Fruit fly (Drosophila melanogaster) whole organism, embryonic: ENCODE results near the gene CG2652.

Source experiments
- ATbp ChIP-seq: fragments of 200-800 bp; sonication (Bioruptor generic); optimal IDR thresholded peaks from 2 replicates; lab custom pipeline; 2017; ENCODE audit warnings: missing biosample characterization, mild to moderate bottlenecking, missing genetic modification characterization, missing genetic modification reagents
- Blimp-1 ChIP-seq: fragments of 200-800 bp; sonication (Bioruptor generic); optimal IDR thresholded peaks from 3 replicates; lab custom pipeline; 2018; ENCODE audit warnings: missing biosample characterization, missing genetic modification characterization, mild to moderate bottlenecking, moderate library complexity, missing genetic modification reagents
- CG10147 ChIP-seq: fragments of 200-800 bp; sonication (Bioruptor generic); optimal IDR thresholded peaks from 2 replicates; lab custom pipeline; 2019; ENCODE audit warnings: missing biosample characterization, mild to moderate bottlenecking, missing genetic modification characterization, moderate library complexity
- CG10267 ChIP-seq: fragments of 200-800 bp; sonication (Bioruptor generic); optimal IDR thresholded peaks from 2 replicates; lab custom pipeline; 2018; ENCODE audit warnings: missing biosample characterization, mild to moderate bottlenecking, missing genetic modification characterization, moderate library complexity
- CG10979 ChIP-seq: fragments of 200-800 bp; sonication (Bioruptor generic); optimal IDR thresholded peaks from 2 replicates; lab custom pipeline; 2018; ENCODE audit warnings: missing biosample characterization, mild to moderate bottlenecking, missing genetic modification characterization, moderate library complexity
- CG1233 ChIP-seq: fragments of 200-800 bp; sonication (Bioruptor generic); optimal IDR thresholded peaks from 4 replicates; lab custom pipeline; 2018; ENCODE audit warnings: missing biosample characterization, mild to moderate bottlenecking, missing genetic modification characterization
- CG14441 ChIP-seq: fragments of 200-800 bp; sonication (Bioruptor generic); IDR thresholded peaks from 2 replicates; pipeline ENCODE4 v1.3.6; 2022; ENCODE audit warnings: missing biosample characterization, missing genetic modification characterization
- CG17359 ChIP-seq: fragments of 200-800 bp; sonication (Bioruptor generic); optimal IDR thresholded peaks from 3 replicates; lab custom pipeline; 2018; ENCODE audit warnings: missing biosample characterization, mild to moderate bottlenecking, missing genetic modification characterization, moderate library complexity
- CG17612 ChIP-seq: fragments of 200-800 bp; sonication (Bioruptor generic); IDR thresholded peaks from 2 replicates; pipeline ENCODE4 v1.3.6; 2022; ENCODE audit warnings: missing biosample characterization, missing genetic modification characterization
- CG2129 ChIP-seq: fragments of 200-800 bp; sonication (Bioruptor generic); IDR thresholded peaks from 2 replicates; pipeline ENCODE4 v1.3.6; 2022; ENCODE audit warnings: missing biosample characterization, missing genetic modification characterization; ENCODE audit not compliant: partially characterized antibody
- CG30020 ChIP-seq: fragments of 200-800 bp; optimal IDR thresholded peaks from 2 replicates; lab custom pipeline; 2019; ENCODE audit warnings: missing biosample characterization, mild to moderate bottlenecking, missing genetic modification characterization, moderate library complexity
- CG30403 ChIP-seq: fragments of 200-800 bp; sonication (Bioruptor generic); optimal IDR thresholded peaks from 3 replicates; lab custom pipeline; 2016; ENCODE audit warnings: missing biosample characterization, missing genetic modification characterization
- CG31388 ChIP-seq: fragments of 200-800 bp; sonication (Bioruptor generic); optimal IDR thresholded peaks from 2 replicates; lab custom pipeline; 2016; ENCODE audit warnings: missing biosample characterization, missing genetic modification characterization
- CG3726 ChIP-seq: fragments of 200-800 bp; sonication (Bioruptor generic); IDR thresholded peaks from 3 replicates; pipeline ENCODE4, ENCODE4 v1.3.6; 2022; ENCODE audit warnings: missing biosample characterization, missing genetic modification characterization
- CG4360 ChIP-seq: fragments of 200-800 bp; sonication (Bioruptor generic); IDR thresholded peaks from 2 replicates; pipeline ENCODE4 v1.3.6; 2022; ENCODE audit warnings: missing biosample characterization, missing genetic modification characterization
- CG6254 ChIP-seq: fragments of 200-800 bp; sonication (Bioruptor generic); optimal IDR thresholded peaks from 3 replicates; lab custom pipeline; 2017; ENCODE audit warnings: mild to moderate bottlenecking, missing biosample characterization, missing genetic modification reagents, missing genetic modification characterization
- CG6654 ChIP-seq: fragments of 200-800 bp; sonication (Bioruptor generic); optimal IDR thresholded peaks from 2 replicates; lab custom pipeline; 2017; ENCODE audit warnings: missing biosample characterization, mild to moderate bottlenecking, missing genetic modification characterization
- CG7357 ChIP-seq: fragments of 200-800 bp; sonication (Bioruptor generic); IDR thresholded peaks from 3 replicates; pipeline ENCODE4 v1.3.6; 2022; ENCODE audit warnings: missing biosample characterization, missing genetic modification characterization
- CG7372 ChIP-seq: fragments of 200-800 bp; sonication (Bioruptor generic); IDR thresholded peaks from 2 replicates; pipeline ENCODE4 v1.3.6; 2022; ENCODE audit warnings: missing biosample characterization, missing genetic modification characterization
- CG7745 ChIP-seq: fragments of 200-800 bp; sonication (Bioruptor generic); optimal IDR thresholded peaks from 2 replicates; lab custom pipeline; 2018; ENCODE audit warnings: missing biosample characterization, mild to moderate bottlenecking, missing genetic modification characterization, moderate library complexity
- CG8388 ChIP-seq: fragments of 200-800 bp; sonication (Bioruptor generic); optimal IDR thresholded peaks from 2 replicates; lab custom pipeline; 2019; ENCODE audit warnings: missing biosample characterization, mild to moderate bottlenecking, missing genetic modification characterization, moderate library complexity
- CG9932 ChIP-seq: fragments of 200-800 bp; sonication (Bioruptor generic); IDR thresholded peaks from 2 replicates; pipeline ENCODE4 v1.3.6; 2022; ENCODE audit warnings: missing biosample characterization, missing genetic modification characterization
- Fer3 ChIP-seq: fragments of 200-800 bp; sonication (Bioruptor generic); optimal IDR thresholded peaks from 2 replicates; lab custom pipeline; 2018; ENCODE audit warnings: missing biosample characterization, mild to moderate bottlenecking, missing genetic modification characterization, moderate library complexity
- Gsc ChIP-seq: fragments of 200-800 bp; sonication (Bioruptor generic); IDR thresholded peaks from 2 replicates; pipeline ENCODE4 v1.3.6; 2022; ENCODE audit warnings: missing biosample characterization, missing genetic modification characterization
- Hey ChIP-seq: fragments of 200-800 bp; sonication (Bioruptor generic); optimal IDR thresholded peaks from 3 replicates; lab custom pipeline; 2018; ENCODE audit warnings: missing biosample characterization, mild to moderate bottlenecking, missing genetic modification characterization
- Hr39 ChIP-seq: fragments of >200 bp; optimal IDR thresholded peaks from 2 replicates; lab custom pipeline; 2017
- Kr ChIP-seq: fragments of 200-800 bp; sonication (Bioruptor generic); optimal IDR thresholded peaks from 2 replicates; lab custom pipeline; 2017; ENCODE audit warnings: missing biosample characterization, mild to moderate bottlenecking, missing genetic modification characterization
- Lpt ChIP-seq: fragments of >200 bp; optimal IDR thresholded peaks from 2 replicates; lab custom pipeline; 2018; ENCODE audit warnings: missing biosample characterization, missing genetic modification characterization
- Neu2 ChIP-seq: fragments of 200-800 bp; sonication (Bioruptor generic); optimal IDR thresholded peaks from 3 replicates; lab custom pipeline; 2016; ENCODE audit warnings: missing biosample characterization, missing genetic modification characterization, borderline replicate concordance
- Nf-YC ChIP-seq: fragments of 200-800 bp; optimal IDR thresholded peaks from 3 replicates; lab custom pipeline; 2019; ENCODE audit warnings: missing biosample characterization, mild to moderate bottlenecking, missing genetic modification characterization, moderate library complexity
- Tbp ChIP-seq: fragments of >200 bp; optimal IDR thresholded peaks from 2 replicates; lab custom pipeline; 2018; ENCODE audit warnings: missing biosample characterization, missing genetic modification characterization
- ash1 ChIP-seq: fragments of 200-800 bp; sonication (Bioruptor generic); optimal IDR thresholded peaks from 2 replicates; lab custom pipeline; 2018; ENCODE audit warnings: missing biosample characterization, mild to moderate bottlenecking, missing genetic modification characterization
- chinmo ChIP-seq: fragments of 200-800 bp; sonication (Bioruptor generic); IDR thresholded peaks from 4 replicates; pipeline ENCODE4 v1.3.6; 2022; ENCODE audit warnings: missing biosample characterization, missing genetic modification characterization; ENCODE audit not compliant: partially characterized antibody
- chn ChIP-seq: fragments of 200-800 bp; sonication (Bioruptor generic); optimal IDR thresholded peaks from 2 replicates; lab custom pipeline; 2016; ENCODE audit warnings: missing biosample characterization, missing genetic modification characterization
- ci ChIP-seq: fragments of 200-800 bp; sonication (Bioruptor generic); IDR thresholded peaks from 3 replicates; pipeline ENCODE4 v1.3.6; 2022; ENCODE audit warnings: missing biosample characterization, missing genetic modification characterization
- dm ChIP-seq: fragments of 200-800 bp; sonication (Bioruptor generic); optimal IDR thresholded peaks from 3 replicates; lab custom pipeline; 2016; ENCODE audit warnings: missing biosample characterization, missing genetic modification characterization
- dmrt99B ChIP-seq: fragments of 200-800 bp; sonication (Bioruptor generic); optimal IDR thresholded peaks from 2 replicates; lab custom pipeline; 2018; ENCODE audit warnings: missing biosample characterization, mild to moderate bottlenecking, missing genetic modification characterization, moderate library complexity
- gro ChIP-seq: fragments of 200-800 bp; sonication (Bioruptor generic); optimal IDR thresholded peaks from 2 replicates; lab custom pipeline; 2016; ENCODE audit warnings: missing biosample characterization, missing genetic modification characterization
- h ChIP-seq: fragments of >200 bp; optimal IDR thresholded peaks from 2 replicates; lab custom pipeline; 2017
- insv ChIP-seq, 2 experiments: fragments of 200-800 bp; sonication (Bioruptor generic); optimal IDR thresholded peaks; 3 replicates each; lab custom pipeline; 2016 to 2018; ENCODE audit warnings: missing biosample characterization in 2 of 2, missing genetic modification characterization in 2 of 2
- kah ChIP-seq: fragments of 200-800 bp; sonication (Bioruptor generic); optimal IDR thresholded peaks from 2 replicates; lab custom pipeline; 2018; ENCODE audit warnings: missing biosample characterization, mild to moderate bottlenecking, missing genetic modification characterization
- mld ChIP-seq: fragments of 200-800 bp; sonication (Bioruptor generic); IDR thresholded peaks from 3 replicates; pipeline ENCODE4 v1.3.6; 2022; ENCODE audit warnings: missing biosample characterization, missing genetic modification characterization; ENCODE audit not compliant: partially characterized antibody
- nmo ChIP-seq: fragments of 200-800 bp; sonication (Bioruptor generic); optimal IDR thresholded peaks from 2 replicates; lab custom pipeline; 2018; ENCODE audit warnings: missing biosample characterization, mild to moderate bottlenecking, missing genetic modification characterization, moderate library complexity
- sc ChIP-seq, 3 experiments: fragments of >200 bp in 2 of 3; fragments of 200-800 bp in 1 of 3; sonication (Bioruptor generic) in 1 of 3; optimal IDR thresholded peaks; 2 replicates in 2 of 3; 3 replicates in 1 of 3; lab custom pipeline; 2017; ENCODE audit warnings: mild to moderate bottlenecking in 1 of 3, missing biosample characterization in 1 of 3, missing genetic modification characterization in 1 of 3, missing genetic modification reagents in 1 of 3
- seq ChIP-seq: fragments of 200-800 bp; sonication (Bioruptor generic); IDR thresholded peaks from 2 replicates; pipeline ENCODE4 v1.3.6; 2022; ENCODE audit warnings: missing biosample characterization, missing genetic modification characterization
- shn ChIP-seq: fragments of 200-800 bp; sonication (Bioruptor generic); optimal IDR thresholded peaks from 3 replicates; lab custom pipeline; 2016; ENCODE audit warnings: missing biosample characterization, missing genetic modification characterization
- sima ChIP-seq: fragments of 200-800 bp; sonication (Bioruptor generic); optimal IDR thresholded peaks from 2 replicates; lab custom pipeline; 2016; ENCODE audit warnings: missing biosample characterization, missing genetic modification characterization
- so ChIP-seq: fragments of 200-800 bp; sonication (Bioruptor generic); IDR thresholded peaks from 3 replicates; pipeline ENCODE4 v1.3.6; 2022; ENCODE audit warnings: missing biosample characterization, missing genetic modification characterization
- unc-4 ChIP-seq: fragments of 200-800 bp; sonication (Bioruptor generic); IDR thresholded peaks from 2 replicates; pipeline ENCODE4 v1.3.6; 2022; ENCODE audit warnings: missing biosample characterization, missing genetic modification characterization; ENCODE audit not compliant: partially characterized antibody
- wor ChIP-seq: fragments of 200-800 bp; sonication (Bioruptor generic); IDR thresholded peaks from 2 replicates; pipeline ENCODE4 v1.3.6; 2022; ENCODE audit warnings: missing biosample characterization, missing genetic modification characterization
- yki ChIP-seq: fragments of >200 bp; optimal IDR thresholded peaks from 3 replicates; lab custom pipeline; 2018
- zfh2 ChIP-seq: fragments of 200-800 bp; sonication (Bioruptor generic); optimal IDR thresholded peaks from 2 replicates; lab custom pipeline; 2016; ENCODE audit warnings: missing biosample characterization, missing genetic modification characterization

Gene CG2652

DNA sequence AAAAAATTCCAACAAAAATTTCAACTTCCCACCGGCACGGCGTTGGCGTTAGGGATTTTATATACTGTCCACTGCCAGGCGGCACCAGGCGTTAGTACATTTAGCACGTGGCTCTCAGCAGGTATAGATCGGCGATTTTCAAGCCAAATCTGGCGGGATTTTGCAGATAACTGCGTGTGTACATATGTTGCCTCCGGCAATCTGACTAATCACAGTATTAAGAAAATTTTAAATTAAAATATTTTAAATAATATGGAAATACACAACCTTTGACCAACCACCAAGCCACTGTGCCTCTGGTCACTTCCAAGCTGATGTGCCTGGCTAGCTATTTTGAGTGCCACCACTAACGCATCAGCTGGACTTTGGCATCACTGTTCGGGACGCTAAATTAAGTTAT is 49.4 kb upstream of the CG2652 start, which contains the start of the genes ttm50 and CG2712 (continued):
- TF ChIP-seq nmo (peak; percentile 84), CG7357 (no peak), Blimp-1 (GFP tag; lab: Kevin White, UChicago) (no peak), chn (GFP tag; lab: Kevin White, UChicago) (peak; percentile 25), dmrt99B (no peak), so (GFP tag; lab: Robert Waterston, UW) (no peak), unc-4 (GFP tag; lab: Robert Waterston, UW) (no peak), shn (GFP tag; lab: Kevin White, UChicago) (no peak), CG17359 (tag; lab: Kevin White, UChicago) (peak; percentile 19), kah (GFP tag; lab: Kevin White, UChicago) (no peak), CG3726 (GFP tag; lab: Robert Waterston, UW) (no peak), CG31388 (GFP tag; lab: Kevin White, UChicago) (no peak), CG1233 (GFP tag; lab: Kevin White, UChicago) (no peak), CG10147 (peak; percentile 66), CG10979 (tag; lab: Kevin White, UChicago) (peak; percentile 52), CG14441 (GFP tag; lab: Robert Waterston, UW) (peak; percentile 28; the same call in 1 of the 2 replicates), wor (no peak), CG30020 (tag; lab: Kevin White, UChicago) (peak; percentile 52), CG7372 (GFP tag; lab: Robert Waterston, UW) (peak; percentile 40; the same call in 1 of the 2 replicates), sima (GFP tag; lab: Kevin White, UChicago) (no peak), mld (GFP tag; lab: Robert Waterston, UW) (no peak), CG6254 (GFP tag; lab: Kevin White, UChicago) (no peak), Lpt (GFP tag; lab: Kevin White, UChicago) (no peak), CG8388 (no peak), Hey (tag; lab: Kevin White, UChicago) (no peak), ATbp (GFP tag; lab: Kevin White, UChicago) (no peak), CG10267 (tag; lab: Kevin White, UChicago) (peak; percentile 59), CG17612 (GFP tag; lab: Robert Waterston, UW) (no peak), Hr39 (lab: Kevin White, UChicago) (no peak), Tbp (GFP tag; lab: Kevin White, UChicago) (peak; percentile 66), Neu2 (GFP tag; lab: Kevin White, UChicago) (no peak), CG2129 (GFP tag; lab: Robert Waterston, UW) (no peak), ci (no peak), gro (GFP tag; lab: Kevin White, UChicago) (no peak), seq (GFP tag; lab: Robert Waterston, UW) (no peak), sc (optimal IDR thresholded peaks at IDR 0.05; lab: Kevin White, UChicago) (no peak), sc (GFP tag; optimal IDR thresholded peaks at IDR 0.05; lab: Kevin White, UChicago) (no peak), CG4360 (GFP tag; lab: Robert Waterston, UW) (no peak), h (lab: Kevin White, UChicago) (no peak), Fer3 (peak; percentile 44), CG6654 (GFP tag; lab: Kevin White, UChicago) (no peak), CG9932 (GFP tag; lab: Robert Waterston, UW) (peak; percentile 75), Gsc (GFP tag; lab: Robert Waterston, UW) (no peak), zfh2 (GFP tag; lab: Kevin White, UChicago) (peak; percentile 33), chinmo (GFP tag; lab: Robert Waterston, UW) (no peak), Kr (no peak), Nf-YC (tag; lab: Kevin White, UChicago) (peak; percentile 65), CG7745 (tag; lab: Kevin White, UChicago) (no peak), CG30403 (peak; percentile 73), ash1 (GFP tag; lab: Kevin White, UChicago) (no peak), insv (GFP tag; optimal IDR thresholded peaks at IDR 0.05; lab: Kevin White, UChicago) (peak in 1 of 2 experiments; percentile 23), dm (peak; percentile 79), yki (lab: Kevin White, UChicago) (no peak)
